Fruit fly (Drosophila melanogaster) whole organism, adult: ENCODE measurements around the gene CG31274.

ENCODE experiments used
- CG12768 ChIP-seq: fragments of 200-800 bp; sonication (Bioruptor generic); optimal IDR thresholded peaks from 2 replicates; lab custom pipeline; 2017; ENCODE audit warnings: missing biosample characterization, missing genetic modification characterization, mild to moderate bottlenecking, moderate library complexity, missing genetic modification reagents
- CG5204 ChIP-seq: fragments of 200-800 bp; sonication (Bioruptor generic); optimal IDR thresholded peaks from 2 replicates; lab custom pipeline; 2016; ENCODE audit warnings: missing biosample characterization, missing genetic modification characterization
- CG7045 ChIP-seq: fragments of 200-800 bp; sonication (Bioruptor generic); optimal IDR thresholded peaks from 2 replicates; lab custom pipeline; 2017; ENCODE audit warnings: missing biosample characterization, mild to moderate bottlenecking, missing genetic modification characterization
- Clk ChIP-seq: fragments of 200-800 bp; sonication (Bioruptor generic); optimal IDR thresholded peaks from 2 replicates; lab custom pipeline; 2017; ENCODE audit warnings: missing biosample characterization, missing genetic modification characterization
- Mnt ChIP-seq: fragments of 200-800 bp; sonication (Bioruptor generic); optimal IDR thresholded peaks from 2 replicates; lab custom pipeline; 2016; ENCODE audit warnings: missing biosample characterization, mild to moderate bottlenecking, missing genetic modification characterization
- kay ChIP-seq: fragments of 200-800 bp; sonication (Bioruptor generic); peaks from one replicate; lab custom pipeline; 2016; ENCODE audit warnings: missing biosample characterization, missing genetic modification characterization, borderline replicate concordance
- ovo ChIP-seq: fragments of 200-800 bp; sonication (Bioruptor generic); optimal IDR thresholded peaks from 2 replicates; lab custom pipeline; 2016; ENCODE audit warnings: missing biosample characterization, missing genetic modification characterization
- pad ChIP-seq: fragments of 200-800 bp; sonication (Bioruptor generic); optimal IDR thresholded peaks from 3 replicates; lab custom pipeline; 2017; ENCODE audit warnings: missing biosample characterization, missing genetic modification characterization, mild to moderate bottlenecking, moderate library complexity, missing genetic modification reagents

DNA sequence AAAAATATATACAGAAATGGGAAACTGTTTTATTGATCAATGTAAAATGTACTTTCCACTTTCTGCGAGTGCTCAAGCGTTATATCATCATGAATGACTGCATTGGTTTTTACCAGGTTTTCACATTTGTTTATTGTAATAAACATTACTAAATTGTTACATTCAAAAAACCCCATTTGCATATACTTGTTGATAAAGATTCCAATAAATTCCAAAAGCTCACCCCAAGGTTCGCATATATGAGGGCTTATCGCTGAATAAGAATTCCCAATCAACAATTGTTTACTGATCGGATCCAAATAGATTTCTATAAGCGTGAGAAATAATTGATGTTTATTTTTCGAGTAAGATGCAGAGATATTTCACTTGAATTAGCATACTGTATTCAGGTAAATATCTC is 10.7 kb downstream of the CG31274 start:
- TF ChIP-seq kay (GFP tag; lab: Kevin White, UChicago): no peak
- no peak for TF ChIP-seq CG12768 (GFP tag; lab: Kevin White, UChicago)
- TF ChIP-seq pad (GFP tag; lab: Kevin White, UChicago): no peak
- TF ChIP-seq Mnt (GFP tag; lab: Kevin White, UChicago): no peak
- no peak for TF ChIP-seq Clk (GFP tag; lab: Kevin White, UChicago)
- TF ChIP-seq ovo: no peak
- TF ChIP-seq CG7045 (GFP tag; lab: Kevin White, UChicago): no peak
- no peak for TF ChIP-seq CG5204 (GFP tag; lab: Kevin White, UChicago)
